Fruit fly (Drosophila melanogaster): Measurements from ENCODE around the gene PolH.

Gene PolH

dm6 chr3L:21891307-21891774, 50.3 kb downstream of the PolH start (continued):
- TF ChIP-seq CG16779 (GFP tag; IDR thresholded peaks at IDR 0.05): no peak
- TF ChIP-seq crp (GFP tag; optimal IDR thresholded peaks at IDR 0.05): no peak
- TF ChIP-seq CG2875 (GFP tag; optimal IDR thresholded peaks at IDR 0.05): peak; percentile 19
- no peak for TF ChIP-seq CG14667 (GFP tag; IDR thresholded peaks at IDR 0.05)
- TF ChIP-seq lbe (GFP tag; optimal IDR thresholded peaks at IDR 0.05): peak; percentile 93
- TF ChIP-seq CG15601 (tag; optimal IDR thresholded peaks at IDR 0.05): no peak
- TF ChIP-seq Mad (GFP tag; optimal IDR thresholded peaks at IDR 0.05): no peak
- TF ChIP-seq unpg (GFP tag; optimal IDR thresholded peaks at IDR 0.05): peak; percentile 27
- TF ChIP-seq CG34422 (GFP tag; IDR thresholded peaks at IDR 0.05): 0 out of 3 replicates have a peak, but pooled peaks have one; percentile 32
- TF ChIP-seq CG17361 (GFP tag; IDR thresholded peaks at IDR 0.05): 0 out of 3 replicates have a peak, but pooled peaks have one; percentile 16
- no peak for TF ChIP-seq gce (GFP tag; IDR thresholded peaks at IDR 0.05)
- TF ChIP-seq CG18011 (GFP tag; optimal IDR thresholded peaks at IDR 0.05): no peak
- TF ChIP-seq CG1603 (tag; optimal IDR thresholded peaks at IDR 0.05): peak; percentile 28
- peak; percentile 52 for TF ChIP-seq Ets65A (GFP tag)
- 0 out of 3 replicates have a peak, but pooled peaks have one; percentile 9 for TF ChIP-seq zfh1 (GFP tag; IDR thresholded peaks at IDR 0.05)
- TF ChIP-seq CG8924 (tag; optimal IDR thresholded peaks at IDR 0.05): no peak
- peak; percentile 4 for TF ChIP-seq CG7839 (tag; optimal IDR thresholded peaks at IDR 0.05)
- TF ChIP-seq ham (GFP tag; IDR thresholded peaks at IDR 0.05): no peak
- TF ChIP-seq CG3163 (GFP tag; optimal IDR thresholded peaks at IDR 0.05): no peak
- TF ChIP-seq dmrt99B (tag; optimal IDR thresholded peaks at IDR 0.05): peak; percentile 11

DNA sequence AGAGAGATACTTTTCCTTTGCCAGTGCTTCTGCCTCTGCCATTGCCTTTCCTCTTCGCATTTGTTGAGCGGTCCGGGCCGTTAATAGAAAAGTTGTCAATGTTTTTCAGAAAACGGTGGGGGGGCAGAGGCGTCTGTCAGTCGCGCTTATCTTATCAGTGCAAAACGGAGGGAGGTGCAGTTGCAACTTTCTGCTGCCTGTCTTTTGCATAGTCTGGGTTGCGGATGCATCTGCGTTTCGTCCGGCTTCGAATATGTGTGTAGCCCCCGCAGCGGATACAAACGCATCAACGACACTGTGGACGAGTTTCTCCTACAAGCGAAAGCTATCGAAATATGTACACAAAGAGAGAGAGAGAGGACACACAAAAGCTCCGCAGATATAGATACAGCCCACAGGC, 52.0 kb downstream of the PolH start:
- TF ChIP-seq Drgx (GFP tag; IDR thresholded peaks at IDR 0.05) (0 out of 2 replicates have a peak, but pooled peaks have one; percentile 22), nom (GFP tag; optimal IDR thresholded peaks at IDR 0.05) (peak; percentile 12), CG16815 (GFP tag; optimal IDR thresholded peaks at IDR 0.05) (no peak), gcm2 (GFP tag; optimal IDR thresholded peaks at IDR 0.05) (no peak), ci (GFP tag; IDR thresholded peaks at IDR 0.05) (0 out of 3 replicates have a peak, but pooled peaks have one; percentile 42), crol (GFP tag; IDR thresholded peaks at IDR 0.05) (0 out of 2 replicates have a peak, but pooled peaks have one; percentile 26), Fer1 (GFP tag; optimal IDR thresholded peaks at IDR 0.05) (no peak), CG16813 (GFP tag; IDR thresholded peaks at IDR 0.05; ENCODE audit: partially characterized antibody) (no peak), Hr3 (GFP tag; optimal IDR thresholded peaks at IDR 0.05) (no peak)
